Worm (Caenorhabditis elegans) whole organism, L4/young adult: Measurements from ENCODE around the gene T14B4.5.
A peak's percentile ranks its signal among the peaks of the same experiment; 100 is the strongest.

Experiments
- W03F9.2 ChIP-seq: fragments of 150-350 bp; optimal IDR thresholded peaks from 2 replicates; lab custom pipeline; 2014; ENCODE audit warnings: missing biosample characterization, missing genetic modification characterization
- dao-5 ChIP-seq: sonication (generic microtip); optimal IDR thresholded peaks from 2 replicates; lab custom pipeline; 2016; ENCODE audit warnings: missing genotype, missing genetic modification characterization, moderate library complexity, missing compliant biosample characterization
- him-1 ChIP-seq: sonication (generic microtip); optimal IDR thresholded peaks from 2 replicates; lab custom pipeline; 2016; ENCODE audit warnings: missing genotype, missing genetic modification reagents, missing genetic modification characterization, missing compliant biosample characterization

DNA sequence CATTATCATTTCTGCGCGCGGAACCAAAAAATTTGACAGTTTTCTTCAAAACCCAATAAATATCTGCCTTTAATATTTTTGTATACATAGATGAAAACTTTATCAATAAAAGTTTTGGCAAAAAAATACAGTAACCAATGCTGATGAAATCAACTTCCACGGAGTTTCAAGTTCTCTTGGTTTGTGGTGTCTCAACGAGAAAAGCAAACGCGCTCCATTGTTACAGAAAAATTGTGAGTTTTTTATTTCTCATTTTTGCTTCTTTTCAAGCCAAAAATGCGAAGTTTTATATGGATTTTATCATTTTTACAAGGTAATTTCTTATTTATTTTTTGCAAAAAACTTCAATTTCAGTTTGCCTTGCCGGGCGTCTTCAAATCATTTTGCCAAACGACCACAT is 18.0 kb downstream of the T14B4.5 start, which contains the start of gene T14B4.3:
- TF ChIP-seq him-1 (tag; lab: Kevin White, UChicago): no peak
- TF ChIP-seq dao-5 (tag; lab: Kevin White, UChicago): no peak
- peak; percentile 46 for TF ChIP-seq W03F9.2 (tag; lab: Kevin White, UChicago)
